Worm (Caenorhabditis elegans) whole organism, midembryonic: ENCODE measurements around the gene C33H5.13.

Experiments
- T22C8.4 ChIP-seq: fragments of 200-800 bp; sonication (Bioruptor generic); IDR thresholded peaks from 2 replicates; pipeline ENCODE4 v1.3.6; 2022; ENCODE audit warnings: missing genetic modification characterization, missing compliant biosample characterization
- cog-1 ChIP-seq: sonication (generic microtip); optimal IDR thresholded peaks from 2 replicates; lab custom pipeline; 2016; ENCODE audit warnings: missing genetic modification characterization, missing compliant biosample characterization
- flt-1 ChIP-seq: fragments of 200-800 bp; sonication (Bioruptor generic); IDR thresholded peaks from 2 replicates; pipeline ENCODE4 v1.3.6; 2022; ENCODE audit warnings: missing genetic modification characterization, missing compliant biosample characterization
- med-1 ChIP-seq: sonication (generic microtip); optimal IDR thresholded peaks from 2 replicates; lab custom pipeline; 2017; ENCODE audit warnings: missing genetic modification characterization, mild to moderate bottlenecking, missing compliant biosample characterization, antibody characterized with exemption, missing genetic modification reagents; ENCODE audit not compliant: insufficient read depth
- ref-1 ChIP-seq: fragments of 200-800 bp; sonication (Bioruptor generic); conservative IDR thresholded peaks from 2 replicates; pipeline ENCODE4 v1.3.6; 2022; ENCODE audit warnings: missing genetic modification reagents, missing genetic modification characterization, missing compliant biosample characterization
- tab-1 ChIP-seq: fragments of 200-800 bp; sonication (Bioruptor generic); IDR thresholded peaks from 2 replicates; pipeline ENCODE4 v1.3.6; 2022; ENCODE audit warnings: missing genetic modification characterization, missing compliant biosample characterization
- ztf-23 ChIP-seq: fragments of 200-800 bp; sonication (Bioruptor generic); IDR thresholded peaks from 2 replicates; pipeline ENCODE4 v1.3.6; 2022; ENCODE audit warnings: missing genetic modification reagents, missing genetic modification characterization, missing compliant biosample characterization
- ztf-29 ChIP-seq: fragments of 200-800 bp; sonication (Bioruptor generic); IDR thresholded peaks from 2 replicates; pipeline ENCODE4 v1.3.6; 2022; ENCODE audit warnings: missing genetic modification reagents, missing genetic modification characterization, missing compliant biosample characterization

DNA sequence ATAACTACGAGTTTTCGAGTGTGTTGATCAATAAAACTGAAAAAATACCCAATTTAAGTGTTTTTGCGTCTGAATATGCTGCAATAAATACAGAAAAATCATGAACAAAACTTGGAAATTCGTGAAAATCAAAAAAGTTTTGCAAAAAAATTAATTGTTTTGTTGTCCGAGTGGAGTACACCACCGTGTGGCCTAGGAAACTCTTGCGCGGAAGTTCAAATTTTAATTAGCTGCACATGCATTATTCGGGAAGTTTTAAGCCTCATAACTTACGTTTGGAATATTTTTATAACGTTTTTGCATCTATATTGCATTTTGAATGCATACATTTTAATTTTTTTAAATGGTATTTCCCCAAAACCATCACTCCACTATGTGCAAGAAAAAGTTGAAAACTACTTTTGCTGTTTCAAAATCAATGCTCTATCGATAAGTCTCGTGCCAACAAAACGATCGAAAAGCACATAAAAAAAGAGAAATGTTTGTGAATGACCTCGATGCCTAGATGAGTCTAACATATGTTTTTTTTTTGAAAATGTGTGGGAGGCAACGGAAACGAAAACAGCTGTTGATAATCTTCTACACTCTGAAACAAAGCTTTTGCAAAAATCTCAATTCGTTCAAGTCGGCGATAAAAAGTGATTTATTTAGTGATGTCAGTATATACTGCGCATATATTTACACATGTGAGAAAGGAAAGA is 24.5 kb upstream of the C33H5.13 start:
- no peak for TF ChIP-seq cog-1
- TF ChIP-seq ztf-29: no peak
- no peak for TF ChIP-seq T22C8.4 (GFP tag; lab: Robert Waterston, UW)
- no peak for TF ChIP-seq tab-1
- TF ChIP-seq ref-1 (GFP tag; lab: Robert Waterston, UW): no peak
- no peak for TF ChIP-seq flt-1
- TF ChIP-seq ztf-23 (GFP tag; lab: Robert Waterston, UW): no peak
- no peak for TF ChIP-seq med-1 (GFP tag; lab: Kevin White, UChicago)
